Worm (Caenorhabditis elegans) whole organism, L4 larva: ENCODE measurements around the gene lys-8.

Source experiments
- D1046.2 ChIP-seq: fragments of 200-800 bp; sonication (Bioruptor generic); IDR thresholded peaks from 2 replicates; pipeline ENCODE4 v1.3.6; 2022; ENCODE audit warnings: missing genetic modification characterization, missing compliant biosample characterization
- F26F4.8 ChIP-seq: fragments of 200-800 bp; sonication (Bioruptor generic); conservative IDR thresholded peaks from 2 replicates; pipeline ENCODE4 v1.3.6; 2022; ENCODE audit warnings: missing genetic modification characterization, missing compliant biosample characterization
- F37D6.2 ChIP-seq: sonication (generic microtip); optimal IDR thresholded peaks from 2 replicates; lab custom pipeline; 2016; ENCODE audit warnings: mild to moderate bottlenecking, missing genetic modification characterization, missing compliant biosample characterization
- F44E2.7 ChIP-seq: fragments of 200-800 bp; sonication (Bioruptor generic); IDR thresholded peaks from 2 replicates; pipeline ENCODE4 v2.1.2; 2022; ENCODE audit warnings: missing genetic modification characterization, missing compliant biosample characterization
- R02D3.7 ChIP-seq: fragments of 150-350 bp; sonication (generic microtip); optimal IDR thresholded peaks from 3 replicates; lab custom pipeline; 2014; ENCODE audit warnings: missing biosample characterization, missing genetic modification characterization
- T26A8.4 ChIP-seq: fragments of 200-800 bp; sonication (Bioruptor generic); IDR thresholded peaks from 2 replicates; pipeline ENCODE4 v1.3.6; 2022; ENCODE audit warnings: missing genetic modification characterization, missing compliant biosample characterization
- Y105C5A.15 ChIP-seq: fragments of 200-800 bp; sonication (Bioruptor generic); IDR thresholded peaks from 2 replicates; pipeline ENCODE4 v1.3.6; 2022; ENCODE audit warnings: missing genetic modification characterization, missing compliant biosample characterization
- Y75B8A.6 ChIP-seq: fragments of 200-800 bp; sonication (Bioruptor generic); IDR thresholded peaks from 2 replicates; pipeline ENCODE4 v1.3.6; 2022; ENCODE audit warnings: missing genetic modification reagents, missing genetic modification characterization, missing compliant biosample characterization
- aly-2 ChIP-seq: sonication (generic microtip); optimal IDR thresholded peaks from 2 replicates; lab custom pipeline; 2018; ENCODE audit warnings: missing biosample characterization, missing genetic modification characterization
- ceh-20 ChIP-seq: fragments of 200-800 bp; sonication (Bioruptor generic); IDR thresholded peaks from 2 replicates; pipeline ENCODE4 v1.3.6; 2022; ENCODE audit warnings: missing genetic modification reagents, missing genetic modification characterization, missing compliant biosample characterization
- ceh-28 ChIP-seq: fragments of 150-350 bp; optimal IDR thresholded peaks from 2 replicates; lab custom pipeline; 2014; ENCODE audit warnings: missing biosample characterization, missing genetic modification reagents, missing genetic modification characterization
- ceh-44 ChIP-seq: fragments of 200-800 bp; sonication (Bioruptor generic); IDR thresholded peaks from 2 replicates; pipeline ENCODE4 v1.3.6; 2022; ENCODE audit warnings: missing genetic modification reagents, missing genetic modification characterization, missing compliant biosample characterization
- ceh-82 ChIP-seq: sonication (generic microtip); optimal IDR thresholded peaks from 2 replicates; lab custom pipeline; 2017; ENCODE audit warnings: missing biosample characterization, missing genetic modification characterization
- ctbp-1 ChIP-seq: fragments of 200-800 bp; sonication (Bioruptor generic); IDR thresholded peaks from 2 replicates; pipeline ENCODE4 v1.3.6; 2022; ENCODE audit warnings: missing genetic modification reagents, missing genetic modification characterization, missing compliant biosample characterization
- daf-16 ChIP-seq, 3 experiments: sonication (generic microtip); optimal IDR thresholded peaks; 2 replicates each; lab custom pipeline; 2016 to 2017; ENCODE audit warnings: missing genetic modification characterization in 3 of 3, missing genetic modification reagents in 3 of 3, mild to moderate bottlenecking in 2 of 3, missing compliant biosample characterization in 2 of 3, missing biosample characterization in 1 of 3, moderate library complexity in 1 of 3
- daf-19 ChIP-seq: fragments of 200-800 bp; sonication (Bioruptor generic); conservative IDR thresholded peaks from 2 replicates; pipeline ENCODE4 v1.3.6; 2022; ENCODE audit warnings: missing genetic modification characterization, missing compliant biosample characterization
- daf-8 ChIP-seq: fragments of 200-800 bp; sonication (Bioruptor generic); IDR thresholded peaks from 2 replicates; pipeline ENCODE4 v1.3.6; 2022; ENCODE audit warnings: missing genetic modification characterization, missing compliant biosample characterization
- dmd-8 ChIP-seq: fragments of 200-800 bp; sonication (Bioruptor generic); IDR thresholded peaks from 2 replicates; pipeline ENCODE4 v1.3.6; 2022; ENCODE audit warnings: missing genetic modification characterization, missing compliant biosample characterization
- dmd-9 ChIP-seq: fragments of 200-800 bp; sonication (Bioruptor generic); IDR thresholded peaks from 2 replicates; pipeline ENCODE4 v1.3.6; 2022; ENCODE audit warnings: missing genetic modification reagents, missing genetic modification characterization, missing compliant biosample characterization
- dve-1 ChIP-seq: sonication (generic microtip); optimal IDR thresholded peaks from 2 replicates; lab custom pipeline; 2017; ENCODE audit warnings: antibody characterized with exemption, mild to moderate bottlenecking, missing genetic modification characterization, missing compliant biosample characterization; ENCODE audit not compliant: insufficient read depth
- egl-27 ChIP-seq: sonication (generic microtip); optimal IDR thresholded peaks from 3 replicates; lab custom pipeline; 2017; ENCODE audit warnings: missing biosample characterization, missing genetic modification reagents, missing genetic modification characterization
- fos-1 ChIP-seq: fragments of 150-350 bp; optimal IDR thresholded peaks from 2 replicates; lab custom pipeline; 2014; ENCODE audit warnings: missing biosample characterization, missing genetic modification characterization
- hlh-11 ChIP-seq: fragments of 200-800 bp; sonication (Bioruptor generic); optimal IDR thresholded peaks from 2 replicates; lab custom pipeline; 2018; ENCODE audit warnings: mild to moderate bottlenecking, missing genetic modification characterization, missing compliant biosample characterization
- hmg-1.1 ChIP-seq: fragments of 200-800 bp; sonication (Bioruptor generic); IDR thresholded peaks from 2 replicates; pipeline ENCODE4 v1.3.6; 2022; ENCODE audit warnings: missing genetic modification reagents, missing genetic modification characterization, missing compliant biosample characterization
- lin-29 ChIP-seq: fragments of 200-800 bp; sonication (Bioruptor generic); IDR thresholded peaks from 2 replicates; pipeline ENCODE4 v1.3.6; 2022; ENCODE audit warnings: missing genetic modification reagents, missing genetic modification characterization, missing compliant biosample characterization
- lin-38 ChIP-seq: fragments of 200-800 bp; sonication (Bioruptor generic); IDR thresholded peaks from 2 replicates; pipeline ENCODE4 v1.3.6; 2022; ENCODE audit warnings: missing genetic modification reagents, missing genetic modification characterization, missing compliant biosample characterization
- lir-3 ChIP-seq: sonication (generic microtip); optimal IDR thresholded peaks from 2 replicates; lab custom pipeline; 2016; ENCODE audit warnings: mild to moderate bottlenecking, missing genetic modification characterization, missing compliant biosample characterization
- mdl-1 ChIP-seq, 2 experiments: fragments of 150-350 bp in 1 of 2; sonication (generic microtip) in 1 of 2; optimal IDR thresholded peaks; 2 replicates each; lab custom pipeline; 2014 to 2017; ENCODE audit warnings: missing biosample characterization in 2 of 2, missing genetic modification characterization in 2 of 2
- mdt-29 ChIP-seq: fragments of 200-800 bp; sonication (Bioruptor generic); IDR thresholded peaks from 2 replicates; pipeline ENCODE4 v1.3.6; 2022; ENCODE audit warnings: missing genetic modification reagents, missing genetic modification characterization, missing compliant biosample characterization
- mes-2 ChIP-seq: sonication (generic microtip); optimal IDR thresholded peaks from 2 replicates; lab custom pipeline; 2016; ENCODE audit warnings: missing genotype, mild to moderate bottlenecking, missing genetic modification characterization, missing compliant biosample characterization; ENCODE audit not compliant: poor library complexity, severe bottlenecking
- nhr-10 ChIP-seq: fragments of 150-350 bp; optimal IDR thresholded peaks from 2 replicates; lab custom pipeline; 2014; ENCODE audit warnings: missing biosample characterization, missing genetic modification characterization
- nhr-102 ChIP-seq: sonication (generic microtip); optimal IDR thresholded peaks from 2 replicates; lab custom pipeline; 2016; ENCODE audit warnings: mild to moderate bottlenecking, missing genetic modification characterization, moderate library complexity, missing compliant biosample characterization
- nhr-237 ChIP-seq: sonication (generic microtip); optimal IDR thresholded peaks from 2 replicates; lab custom pipeline; 2017; ENCODE audit warnings: missing biosample characterization, missing genetic modification characterization
- nhr-42 ChIP-seq: fragments of 200-800 bp; sonication (Bioruptor generic); IDR thresholded peaks from 2 replicates; pipeline ENCODE4 v1.3.6; 2022; ENCODE audit warnings: missing genetic modification characterization, missing compliant biosample characterization
- nhr-48 ChIP-seq: sonication (generic microtip); optimal IDR thresholded peaks from 2 replicates; lab custom pipeline; 2016; ENCODE audit warnings: mild to moderate bottlenecking, missing genetic modification characterization, missing compliant biosample characterization
- nhr-6 ChIP-seq: fragments of 150-350 bp; optimal IDR thresholded peaks from 2 replicates; lab custom pipeline; 2014; ENCODE audit warnings: missing biosample characterization, missing genetic modification characterization
- nhr-77 ChIP-seq: fragments of 150-350 bp; optimal IDR thresholded peaks from 2 replicates; lab custom pipeline; 2014; ENCODE audit warnings: missing biosample characterization, missing genetic modification characterization
- pqm-1 ChIP-seq: sonication (generic microtip); optimal IDR thresholded peaks from 2 replicates; lab custom pipeline; 2017; ENCODE audit warnings: missing biosample characterization, missing genetic modification characterization
- rbr-2 ChIP-seq: sonication (generic microtip); optimal IDR thresholded peaks from 2 replicates; lab custom pipeline; 2016; ENCODE audit warnings: missing genotype, missing genetic modification characterization, missing compliant biosample characterization
- saeg-2 ChIP-seq: fragments of 200-800 bp; sonication (Bioruptor generic); IDR thresholded peaks from 2 replicates; pipeline ENCODE4 v1.3.6; 2022; ENCODE audit warnings: missing genetic modification reagents, missing genetic modification characterization, missing compliant biosample characterization
- sdz-12 ChIP-seq: fragments of 200-800 bp; sonication (Bioruptor generic); optimal IDR thresholded peaks from 2 replicates; lab custom pipeline; 2018; ENCODE audit warnings: mild to moderate bottlenecking, missing genetic modification characterization, missing compliant biosample characterization
- skn-1 ChIP-seq: fragments of 150-350 bp; optimal IDR thresholded peaks from 2 replicates; lab custom pipeline; 2014; ENCODE audit warnings: missing biosample characterization, missing genetic modification characterization
- spr-1 ChIP-seq: sonication (generic microtip); optimal IDR thresholded peaks from 2 replicates; lab custom pipeline; 2016; ENCODE audit warnings: mild to moderate bottlenecking, missing genetic modification characterization, missing compliant biosample characterization
- spr-3 ChIP-seq: fragments of 200-800 bp; sonication (Bioruptor generic); optimal IDR thresholded peaks from 2 replicates; lab custom pipeline; 2018; ENCODE audit warnings: mild to moderate bottlenecking, missing genetic modification characterization, missing compliant biosample characterization
- tag-97 ChIP-seq: fragments of 200-800 bp; sonication (Bioruptor generic); IDR thresholded peaks from 2 replicates; pipeline ENCODE4 v1.3.6; 2022; ENCODE audit warnings: missing genetic modification characterization, missing compliant biosample characterization
- unc-62 ChIP-seq, 3 experiments: fragments of 150-350 bp in 1 of 3; sonication (generic microtip); optimal IDR thresholded peaks in 2 of 3; peaks in 1 of 3; 1 replicate in 1 of 3; 2 replicates in 2 of 3; lab custom pipeline; 2014 to 2017; ENCODE audit warnings: missing biosample characterization in 3 of 3, missing genetic modification characterization in 3 of 3, missing genetic modification reagents in 3 of 3, missing genotype in 1 of 3
- vab-7 ChIP-seq: fragments of 200-800 bp; sonication (Bioruptor generic); IDR thresholded peaks from 2 replicates; pipeline ENCODE4 v1.3.6; 2022; ENCODE audit warnings: missing genetic modification reagents, missing genetic modification characterization, missing compliant biosample characterization
- zfp-2 ChIP-seq: sonication (generic microtip); optimal IDR thresholded peaks from 2 replicates; lab custom pipeline; 2016; ENCODE audit warnings: mild to moderate bottlenecking, missing genetic modification characterization, missing compliant biosample characterization
- zip-11 ChIP-seq: fragments of 200-800 bp; sonication (Bioruptor generic); IDR thresholded peaks from 2 replicates; pipeline ENCODE4 v1.3.6; 2022; ENCODE audit warnings: missing genetic modification characterization, missing compliant biosample characterization
- ztf-11 ChIP-seq: fragments of 150-350 bp; optimal IDR thresholded peaks from 2 replicates; lab custom pipeline; 2014; ENCODE audit warnings: missing biosample characterization, missing genetic modification characterization
- ztf-7 ChIP-seq: fragments of 150-350 bp; optimal IDR thresholded peaks from 2 replicates; lab custom pipeline; 2014; ENCODE audit warnings: missing biosample characterization, missing genetic modification characterization

lys-8 gene

DNA sequence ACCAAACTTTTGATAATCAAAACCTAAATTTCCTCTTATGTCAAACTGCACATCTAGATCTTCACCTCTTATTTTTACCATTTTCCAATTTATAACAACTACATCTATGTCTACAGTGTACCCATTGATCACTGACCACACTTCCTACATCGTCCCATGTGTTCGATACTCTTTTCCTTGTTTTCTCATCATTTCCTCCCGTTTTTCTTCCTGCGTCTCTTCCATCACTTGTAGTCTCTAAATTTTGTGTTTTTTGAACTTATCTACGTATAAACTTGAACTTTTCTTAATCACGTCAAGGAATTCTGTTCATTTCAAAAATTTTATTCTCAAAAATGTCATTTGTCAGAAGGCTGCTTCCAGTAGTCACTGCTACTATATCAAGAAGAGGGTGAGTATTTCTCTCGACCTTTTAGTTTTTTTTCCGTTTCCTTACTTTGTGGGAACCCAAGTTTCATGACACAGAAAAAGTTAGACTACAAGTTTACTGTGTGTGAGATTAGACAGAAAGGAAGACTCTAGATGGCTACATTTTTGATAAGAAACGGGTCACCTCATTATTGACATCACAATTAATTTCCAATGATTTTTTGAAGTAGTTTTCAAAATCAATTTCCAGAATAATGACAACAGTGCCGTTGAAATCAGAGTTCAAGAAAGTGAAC is 13.8 kb upstream of the lys-8 start (continued):
- TF ChIP-seq mdt-29 (GFP tag; lab: Robert Waterston, UW) (no peak), D1046.2 (GFP tag; lab: Robert Waterston, UW) (no peak), spr-3 (GFP tag; lab: Kevin White, UChicago) (no peak), daf-16 (GFP tag; optimal IDR thresholded peaks at IDR 0.05; lab: Kevin White, UChicago) (peak in 1 of 2 experiments; percentile 0), daf-16 (tag; optimal IDR thresholded peaks at IDR 0.05; lab: Kevin White, UChicago) (peak; percentile 75), lin-38 (GFP tag; lab: Robert Waterston, UW) (no peak), ceh-28 (tag; lab: Kevin White, UChicago) (no peak), lir-3 (tag; lab: Kevin White, UChicago) (no peak), R02D3.7 (tag; lab: Kevin White, UChicago) (no peak), Y105C5A.15 (no peak), tag-97 (GFP tag; lab: Robert Waterston, UW) (no peak), nhr-77 (no peak), hlh-11 (tag; lab: Kevin White, UChicago) (peak; percentile 64), nhr-6 (peak; percentile 19), ctbp-1 (GFP tag; lab: Robert Waterston, UW) (no peak), dve-1 (tag; lab: Kevin White, UChicago) (peak; percentile 55), spr-1 (no peak), mes-2 (tag; lab: Kevin White, UChicago) (peak; percentile 22), pqm-1 (tag; lab: Kevin White, UChicago) (no peak), ztf-7 (tag; lab: Kevin White, UChicago) (no peak), saeg-2 (no peak), daf-19 (GFP tag; lab: Robert Waterston, UW) (no peak), mdl-1 (tag; optimal IDR thresholded peaks at IDR 0.05; lab: Kevin White, UChicago) (peak in 1 of 2 experiments; percentile 46), zip-11 (GFP tag; lab: Robert Waterston, UW) (no peak), fos-1 (tag; lab: Kevin White, UChicago) (no peak), ceh-20 (GFP tag; lab: Robert Waterston, UW) (peak; percentile 49; the same call in 1 of the 2 replicates), ceh-44 (GFP tag; lab: Robert Waterston, UW) (no peak), nhr-10 (tag; lab: Kevin White, UChicago) (peak; percentile 87), lin-29 (GFP tag; lab: Robert Waterston, UW) (no peak), egl-27 (tag; lab: Kevin White, UChicago) (no peak), F26F4.8 (no peak), nhr-42 (GFP tag; lab: Robert Waterston, UW) (no peak), ztf-11 (tag; lab: Kevin White, UChicago) (no peak), daf-8 (GFP tag; lab: Robert Waterston, UW) (no peak), vab-7 (GFP tag; lab: Robert Waterston, UW) (no peak), aly-2 (tag; lab: Kevin White, UChicago) (no peak), rbr-2 (tag; lab: Kevin White, UChicago) (no peak), ceh-82 (no peak), Y75B8A.6 (GFP tag; lab: Robert Waterston, UW) (no peak), nhr-237 (no peak), unc-62 (GFP tag; optimal IDR thresholded peaks at IDR 0.05 in 1 of 2; lab: Kevin White, UChicago) (no peak), unc-62 (tag; optimal IDR thresholded peaks at IDR 0.05; lab: Kevin White, UChicago) (no peak), nhr-48 (tag; lab: Kevin White, UChicago) (peak; percentile 58), skn-1 (tag; lab: Kevin White, UChicago) (no peak), zfp-2 (tag; lab: Kevin White, UChicago) (no peak), dmd-9 (GFP tag; lab: Robert Waterston, UW) (no peak), hmg-1.1 (GFP tag; lab: Robert Waterston, UW) (peak; percentile 51), F44E2.7 (no peak), nhr-102 (tag; lab: Kevin White, UChicago) (no peak), F37D6.2 (tag; lab: Kevin White, UChicago) (no peak), T26A8.4 (no peak), dmd-8 (no peak), sdz-12 (GFP tag; lab: Kevin White, UChicago) (no peak)
